Worm (Caenorhabditis elegans) whole organism, midembryonic: Measurements from ENCODE around the gene ugt-35.

Experiments used
- T22C8.4 ChIP-seq: fragments of 200-800 bp; sonication (Bioruptor generic); IDR thresholded peaks from 2 replicates; pipeline ENCODE4 v1.3.6; 2022; ENCODE audit warnings: missing genetic modification characterization, missing compliant biosample characterization
- cog-1 ChIP-seq: sonication (generic microtip); optimal IDR thresholded peaks from 2 replicates; lab custom pipeline; 2016; ENCODE audit warnings: missing genetic modification characterization, missing compliant biosample characterization
- flt-1 ChIP-seq: fragments of 200-800 bp; sonication (Bioruptor generic); IDR thresholded peaks from 2 replicates; pipeline ENCODE4 v1.3.6; 2022; ENCODE audit warnings: missing genetic modification characterization, missing compliant biosample characterization
- klf-2 ChIP-seq: fragments of 200-800 bp; sonication (Bioruptor generic); conservative IDR thresholded peaks from 2 replicates; pipeline ENCODE4 v1.3.6; 2022; ENCODE audit warnings: missing genetic modification reagents, missing genetic modification characterization, missing compliant biosample characterization
- med-1 ChIP-seq: sonication (generic microtip); optimal IDR thresholded peaks from 2 replicates; lab custom pipeline; 2017; ENCODE audit warnings: missing genetic modification characterization, mild to moderate bottlenecking, missing compliant biosample characterization, antibody characterized with exemption, missing genetic modification reagents; ENCODE audit not compliant: insufficient read depth
- ref-1 ChIP-seq: fragments of 200-800 bp; sonication (Bioruptor generic); conservative IDR thresholded peaks from 2 replicates; pipeline ENCODE4 v1.3.6; 2022; ENCODE audit warnings: missing genetic modification reagents, missing genetic modification characterization, missing compliant biosample characterization
- tab-1 ChIP-seq: fragments of 200-800 bp; sonication (Bioruptor generic); IDR thresholded peaks from 2 replicates; pipeline ENCODE4 v1.3.6; 2022; ENCODE audit warnings: missing genetic modification characterization, missing compliant biosample characterization
- ztf-23 ChIP-seq: fragments of 200-800 bp; sonication (Bioruptor generic); IDR thresholded peaks from 2 replicates; pipeline ENCODE4 v1.3.6; 2022; ENCODE audit warnings: missing genetic modification reagents, missing genetic modification characterization, missing compliant biosample characterization
- ztf-29 ChIP-seq: fragments of 200-800 bp; sonication (Bioruptor generic); IDR thresholded peaks from 2 replicates; pipeline ENCODE4 v1.3.6; 2022; ENCODE audit warnings: missing genetic modification reagents, missing genetic modification characterization, missing compliant biosample characterization

Gene ugt-35

ce11 chrV:10683458-10683857 is 29.4 kb upstream of the ugt-35 start:
- TF ChIP-seq med-1 (GFP tag; lab: Kevin White, UChicago) = no peak
- no peak for TF ChIP-seq ref-1 (GFP tag; lab: Robert Waterston, UW)
- TF ChIP-seq ztf-29 (GFP tag; lab: Robert Waterston, UW) = no peak
- no peak for TF ChIP-seq cog-1 (tag; lab: Kevin White, UChicago)
- TF ChIP-seq klf-2 = no peak
- no peak for TF ChIP-seq T22C8.4 (GFP tag; lab: Robert Waterston, UW)
- no peak for TF ChIP-seq flt-1
- no peak for TF ChIP-seq ztf-23 (GFP tag; lab: Robert Waterston, UW)
- TF ChIP-seq tab-1 (GFP tag; lab: Robert Waterston, UW) = no peak

DNA sequence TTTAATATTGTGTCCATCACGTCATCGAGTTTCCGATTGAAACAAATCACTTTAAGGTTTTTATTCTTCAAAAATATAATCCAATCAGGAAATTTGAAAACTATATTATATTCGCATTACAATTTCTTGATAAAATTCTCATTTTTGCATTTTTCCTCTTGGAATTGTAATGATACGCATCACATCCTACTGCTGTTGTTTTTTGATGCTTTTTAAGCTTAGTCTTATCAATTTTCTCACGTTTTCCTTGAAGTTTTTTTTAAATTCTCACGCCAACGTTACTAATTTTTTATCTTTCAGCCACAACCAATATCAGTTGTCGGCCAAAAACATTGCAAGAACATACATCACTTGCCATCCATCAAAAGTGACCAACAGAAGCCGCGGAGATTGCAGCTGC is 28.1 kb upstream of the ugt-35 start, which contains the start of gene gsp-1:
TSS of gene gsp-1 (plus strand) at position 301 of the 400 bp plus-strand sequence.
- TF ChIP-seq cog-1 (tag; lab: Kevin White, UChicago) = no peak
- TF ChIP-seq ztf-23 (GFP tag; lab: Robert Waterston, UW) = no peak
- no peak for TF ChIP-seq ztf-29 (GFP tag; lab: Robert Waterston, UW)
- TF ChIP-seq ref-1 (GFP tag; lab: Robert Waterston, UW) = no peak
- no peak for TF ChIP-seq tab-1 (GFP tag; lab: Robert Waterston, UW)
- TF ChIP-seq klf-2 = no peak
- TF ChIP-seq T22C8.4 (GFP tag; lab: Robert Waterston, UW) = no peak
- no peak for TF ChIP-seq flt-1
- TF ChIP-seq med-1 (GFP tag; lab: Kevin White, UChicago) = no peak

ce11 chrV:10681117-10681959 is 27.3 kb upstream of the ugt-35 start:
- TF ChIP-seq flt-1 (peak; percentile 4; the same call in 1 of the 2 replicates), ztf-29 (GFP tag; lab: Robert Waterston, UW) (no peak), T22C8.4 (GFP tag; lab: Robert Waterston, UW) (peak; percentile 69; the same call in 1 of the 2 replicates), ref-1 (GFP tag; lab: Robert Waterston, UW) (peak; percentile 42; the same call in 1 of the 2 replicates), ztf-23 (GFP tag; lab: Robert Waterston, UW) (0 out of 2 replicates have a peak, but pooled peaks have one; percentile 50), klf-2 (no peak)

DNA sequence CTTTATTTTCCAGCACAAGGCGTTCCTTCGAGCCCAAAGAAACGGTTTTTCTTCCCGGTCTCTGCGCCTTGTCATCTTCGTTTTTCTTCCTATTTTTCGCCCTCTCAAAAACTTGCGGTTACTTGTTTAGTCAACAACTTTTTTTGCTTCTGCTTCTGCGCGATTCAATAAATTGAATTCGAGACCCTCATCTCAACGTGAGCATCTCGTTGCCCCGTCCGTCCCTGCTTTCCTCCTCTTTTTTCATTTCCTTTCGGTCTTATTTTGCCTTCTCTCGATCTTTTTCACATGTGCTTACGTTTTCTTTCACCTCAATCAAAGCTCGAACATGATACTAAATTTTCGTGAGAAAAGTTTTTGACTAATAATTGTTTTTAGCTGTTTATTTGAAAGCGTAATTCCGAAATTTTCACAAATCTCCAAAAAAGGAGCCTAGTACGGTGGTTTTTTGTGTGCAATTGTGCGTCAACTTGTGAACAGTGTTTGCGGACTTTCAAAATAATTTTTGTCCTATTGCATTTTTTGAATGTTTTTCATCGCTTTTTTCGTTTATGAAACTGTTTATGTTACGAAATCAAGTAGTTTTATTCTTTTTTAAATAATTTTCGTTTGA is 26.0 kb upstream of the ugt-35 start:
- TF ChIP-seq tab-1 (GFP tag; lab: Robert Waterston, UW) (no peak), T22C8.4 (GFP tag; lab: Robert Waterston, UW) (no peak), ztf-23 (GFP tag; lab: Robert Waterston, UW) (no peak), med-1 (GFP tag; lab: Kevin White, UChicago) (no peak), ztf-29 (GFP tag; lab: Robert Waterston, UW) (no peak), cog-1 (tag; lab: Kevin White, UChicago) (no peak), ref-1 (GFP tag; lab: Robert Waterston, UW) (no peak)

DNA sequence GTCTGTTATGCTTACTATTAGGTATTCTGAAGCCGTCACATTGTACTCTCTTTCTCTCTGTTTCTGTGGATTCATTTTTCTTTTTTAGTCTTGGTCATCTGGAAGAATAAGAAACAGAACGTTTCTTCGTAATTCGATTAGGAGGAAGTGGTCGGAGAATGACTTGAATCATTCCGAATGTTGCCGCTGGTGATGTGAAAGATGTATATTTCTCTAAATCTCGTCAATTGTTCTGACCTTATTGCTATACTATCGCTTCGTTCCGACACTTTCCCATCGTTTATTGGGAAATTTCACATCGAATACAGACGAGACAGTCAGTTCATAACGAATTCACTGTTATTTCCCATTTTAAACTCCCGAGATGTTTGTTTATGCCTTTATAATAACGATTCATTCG is 25.0 kb upstream of the ugt-35 start:
- TF ChIP-seq tab-1 (GFP tag; lab: Robert Waterston, UW) = no peak
- no peak for TF ChIP-seq ztf-23 (GFP tag; lab: Robert Waterston, UW)
- no peak for TF ChIP-seq T22C8.4 (GFP tag; lab: Robert Waterston, UW)
- no peak for TF ChIP-seq cog-1 (tag; lab: Kevin White, UChicago)
- no peak for TF ChIP-seq flt-1
- no peak for TF ChIP-seq ref-1 (GFP tag; lab: Robert Waterston, UW)
- no peak for TF ChIP-seq med-1 (GFP tag; lab: Kevin White, UChicago)
- TF ChIP-seq ztf-29 (GFP tag; lab: Robert Waterston, UW) = no peak
- no peak for TF ChIP-seq klf-2

DNA sequence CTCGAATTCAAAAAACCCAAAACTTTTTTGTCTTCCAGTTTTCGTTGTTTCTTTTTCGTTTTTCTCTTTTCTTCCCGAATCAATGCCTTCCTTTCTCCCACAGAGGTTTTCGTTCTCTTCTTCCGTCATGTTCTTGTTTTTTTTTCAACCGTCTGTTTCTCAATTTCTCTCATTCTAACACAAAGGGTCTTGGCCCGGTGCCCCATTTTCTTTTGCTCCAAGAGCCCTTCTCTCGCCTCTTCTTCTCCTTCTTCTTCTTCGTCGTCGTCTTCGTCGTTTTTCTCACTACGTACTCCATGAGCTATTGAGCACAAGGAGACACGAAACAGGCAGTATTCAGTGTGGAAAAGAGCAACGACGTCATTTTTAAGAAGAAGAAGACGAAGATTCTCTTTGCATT is 23.4 kb upstream of the ugt-35 start:
- TF ChIP-seq ztf-23 (GFP tag; lab: Robert Waterston, UW) (no peak), T22C8.4 (GFP tag; lab: Robert Waterston, UW) (no peak), ztf-29 (GFP tag; lab: Robert Waterston, UW) (no peak), cog-1 (tag; lab: Kevin White, UChicago) (no peak), med-1 (GFP tag; lab: Kevin White, UChicago) (no peak), tab-1 (GFP tag; lab: Robert Waterston, UW) (no peak), ref-1 (GFP tag; lab: Robert Waterston, UW) (no peak), klf-2 (no peak), flt-1 (no peak)

- TF ChIP-seq cog-1 (tag; lab: Kevin White, UChicago) (no peak), ref-1 (GFP tag; lab: Robert Waterston, UW) (no peak), klf-2 (no peak), ztf-23 (GFP tag; lab: Robert Waterston, UW) (no peak), tab-1 (GFP tag; lab: Robert Waterston, UW) (no peak), flt-1 (no peak), T22C8.4 (GFP tag; lab: Robert Waterston, UW) (no peak), ztf-29 (GFP tag; lab: Robert Waterston, UW) (no peak), med-1 (GFP tag; lab: Kevin White, UChicago) (no peak)
Observed at ce11 chrV:10675978-10676377, 21.9 kb upstream of the ugt-35 start.

DNA sequence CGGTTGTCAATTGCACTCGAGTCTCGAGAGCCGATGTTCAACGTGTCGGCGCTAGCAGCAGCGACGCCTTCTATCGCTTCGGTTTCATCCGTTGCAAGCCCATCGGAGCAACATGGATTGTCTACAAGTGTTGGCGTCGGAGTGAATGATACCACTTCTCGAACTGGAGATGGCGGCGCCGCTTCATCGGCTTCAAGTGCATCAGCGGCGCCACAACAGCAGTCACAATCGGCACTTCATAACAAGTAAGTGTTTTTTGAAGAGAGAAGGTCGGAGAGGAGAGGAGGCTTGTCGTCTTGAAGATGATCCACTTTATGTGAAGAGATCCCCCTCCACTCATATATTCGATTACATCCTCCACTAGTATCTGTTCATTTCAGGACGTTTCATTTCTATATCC is 18.5 kb upstream of the ugt-35 start:
- no peak for TF ChIP-seq ztf-29 (GFP tag; lab: Robert Waterston, UW)

ce11 chrV:10671618-10672017 is 17.6 kb upstream of the ugt-35 start, which contains the start of gene ceh-22:
Gene ceh-22 (plus strand): TSS chrV:10671918.
- TF ChIP-seq ztf-29 (GFP tag; lab: Robert Waterston, UW) (no peak), ztf-23 (GFP tag; lab: Robert Waterston, UW) (no peak), cog-1 (tag; lab: Kevin White, UChicago) (no peak), T22C8.4 (GFP tag; lab: Robert Waterston, UW) (no peak), flt-1 (no peak), tab-1 (GFP tag; lab: Robert Waterston, UW) (no peak), med-1 (GFP tag; lab: Kevin White, UChicago) (no peak)
